Fruit fly (Drosophila melanogaster): ENCODE measurements around the gene Top2.
A peak's percentile ranks its signal among the peaks of the same experiment; 100 is the strongest.

Top2 gene

DNA sequence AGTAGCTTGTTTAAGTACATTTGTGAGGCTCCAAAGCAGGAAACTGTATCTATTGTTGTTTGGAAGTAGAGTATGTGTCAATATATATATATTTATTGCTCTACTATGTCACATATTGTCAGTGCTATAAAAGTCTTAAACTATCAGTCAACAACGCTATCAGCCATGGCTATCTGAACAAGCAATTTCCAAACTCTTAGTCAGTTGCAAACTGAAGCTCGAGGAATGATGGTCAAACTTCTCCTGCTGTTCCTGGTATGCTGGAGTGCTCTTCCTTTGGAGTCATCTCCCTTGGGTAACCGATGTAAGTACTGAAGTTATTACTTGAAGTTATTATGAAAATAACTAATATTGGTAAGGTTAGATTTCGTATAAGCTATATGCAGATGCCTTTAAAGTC, 34.4 kb downstream of the Top2 start, which contains the start of gene lectin-37Db:
Gene lectin-37Db (plus strand): TSS at position 204 of the 400 bp plus-strand sequence.
- TF ChIP-seq pb (GFP tag; optimal IDR thresholded peaks at IDR 0.05) = no peak
- no peak for TF ChIP-seq dati (GFP tag; IDR thresholded peaks at IDR 0.05)
- no peak for TF ChIP-seq slbo (GFP tag; IDR thresholded peaks at IDR 0.05)
- TF ChIP-seq Ets65A (GFP tag) = peak; percentile 56
- no peak for TF ChIP-seq sna (GFP tag; IDR thresholded peaks at IDR 0.05; ENCODE audit: partially characterized antibody)
- no peak for TF ChIP-seq CG7839 (tag; optimal IDR thresholded peaks at IDR 0.05)
- no peak for TF ChIP-seq Xrp1 (GFP tag; IDR thresholded peaks at IDR 0.05)
- no peak for TF ChIP-seq br (optimal IDR thresholded peaks at IDR 0.05)

DNA sequence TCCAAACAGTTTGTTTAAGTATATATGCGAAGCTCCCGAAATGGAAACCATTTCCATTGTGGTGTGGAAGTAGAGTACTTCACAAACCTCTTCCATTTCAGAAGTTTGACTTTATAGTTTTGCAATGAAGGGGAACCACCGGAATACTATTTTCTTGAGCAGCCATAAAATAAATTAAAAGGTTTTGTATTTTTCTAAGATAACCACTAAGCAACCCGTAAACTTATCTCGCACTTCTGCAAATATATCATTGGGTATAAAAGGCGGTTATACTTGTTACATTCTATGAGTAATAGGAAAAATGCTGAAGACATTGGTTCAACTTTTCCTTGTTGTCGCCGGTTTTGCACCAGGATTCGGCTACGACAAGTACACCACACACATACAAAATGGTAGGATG, 35.3 kb downstream of the Top2 start, which contains the start of gene lectin-37Da:
Gene lectin-37Da (plus strand): TSS at position 301 of the 400 bp plus-strand sequence.
- TF ChIP-seq CoRest (tag; optimal IDR thresholded peaks at IDR 0.05) (no peak), CG12219 (GFP tag; optimal IDR thresholded peaks at IDR 0.05) (no peak), NfI (GFP tag; optimal IDR thresholded peaks at IDR 0.05) (no peak), Dad (GFP tag; optimal IDR thresholded peaks at IDR 0.05) (no peak), Pdp1 (GFP tag; optimal IDR thresholded peaks at IDR 0.05) (no peak), zfh2 (GFP tag; optimal IDR thresholded peaks at IDR 0.05) (no peak), sug (tag; optimal IDR thresholded peaks at IDR 0.05) (no peak), CHES-1-like (GFP tag; optimal IDR thresholded peaks at IDR 0.05) (no peak)

DNA sequence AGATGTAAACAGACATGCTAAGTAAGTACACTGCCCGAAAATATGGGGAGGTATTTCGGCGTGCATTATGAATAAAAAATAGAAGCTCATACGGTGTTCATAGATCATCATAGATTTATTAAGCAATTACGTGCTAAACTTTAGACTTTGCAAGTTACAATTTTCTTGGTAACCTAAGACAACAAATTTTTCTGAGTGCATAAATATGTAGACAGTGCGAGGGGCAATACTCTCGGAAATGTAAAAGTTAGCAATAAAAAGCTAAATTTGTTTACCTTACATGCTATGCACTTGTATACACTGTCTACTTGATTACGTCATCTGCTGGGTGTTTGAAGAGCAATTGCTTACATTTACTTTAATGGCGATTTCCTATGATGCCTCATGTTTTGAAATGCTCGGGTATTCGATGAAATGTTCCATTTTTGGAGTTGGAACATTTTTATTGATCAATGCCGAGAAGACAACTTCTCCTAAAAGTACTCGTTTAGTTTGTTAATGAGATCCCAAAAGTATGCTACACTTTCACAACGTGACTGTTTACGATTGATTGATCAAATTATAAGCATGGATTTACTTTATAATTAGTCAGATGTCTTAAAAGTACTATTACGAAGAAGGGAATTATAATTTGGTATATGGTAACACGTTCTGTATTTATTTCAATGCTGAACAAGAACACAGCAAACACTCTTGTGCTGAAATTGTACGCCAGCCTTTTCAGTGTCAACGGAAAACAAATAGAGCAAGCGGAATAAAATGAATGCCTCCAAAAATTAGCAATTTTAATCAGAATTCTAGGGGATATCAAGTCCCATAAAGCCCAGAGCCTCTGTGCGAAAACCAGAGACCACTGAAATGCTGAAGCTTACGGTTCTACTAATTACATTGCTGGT, 36.4 kb downstream of the Top2 start, which contains the start of gene Lectin-galC1:
Gene Lectin-galC1 (plus strand): TSS at position 846 of the 896 bp plus-strand sequence.
- TF ChIP-seq CG6854 (GFP tag; optimal IDR thresholded peaks at IDR 0.05) (peak; percentile 72), lola (GFP tag; optimal IDR thresholded peaks at IDR 0.05) (peak in 1 of 3 experiments; percentile 83), Awh (GFP tag; IDR thresholded peaks at IDR 0.05) (peak; percentile 92), fd102C (GFP tag; optimal IDR thresholded peaks at IDR 0.05) (peak; percentile 72), CG18262 (tag; optimal IDR thresholded peaks at IDR 0.05) (peak; percentile 90), gsb (GFP tag; IDR thresholded peaks at IDR 0.05) (peak; percentile 65), Trl (optimal IDR thresholded peaks at IDR 0.05) (no peak), Trl (GFP tag; optimal IDR thresholded peaks at IDR 0.05) (peak; percentile 90), CG10267 (tag; optimal IDR thresholded peaks at IDR 0.05) (peak; percentile 80), gro (GFP tag; optimal IDR thresholded peaks at IDR 0.05) (peak; percentile 41), cwo (GFP tag; optimal IDR thresholded peaks at IDR 0.05) (peak; percentile 65), Mad (GFP tag; optimal IDR thresholded peaks at IDR 0.05) (peak; percentile 83), Stat92E (GFP tag; optimal IDR thresholded peaks at IDR 0.05) (peak in 1 of 3 experiments; percentile 25), Scr (GFP tag; IDR thresholded peaks at IDR 0.05; ENCODE audit: partially characterized antibody) (no peak), dmrt99B (tag; optimal IDR thresholded peaks at IDR 0.05) (peak; percentile 91), esg (GFP tag; conservative IDR thresholded peaks at IDR 0.05) (peak; percentile 75), CG7963 (GFP tag; IDR thresholded peaks at IDR 0.05; ENCODE audit: partially characterized antibody) (no peak), Antp (GFP tag; optimal IDR thresholded peaks at IDR 0.05) (peak; percentile 93), CG31365 (tag; optimal IDR thresholded peaks at IDR 0.05) (peak; percentile 52), CG2678 (tag; optimal IDR thresholded peaks at IDR 0.05) (peak; percentile 88), sd (tag; optimal IDR thresholded peaks at IDR 0.05) (peak; percentile 81), slou (GFP tag; optimal IDR thresholded peaks at IDR 0.05) (peak; percentile 69), tap (tag; optimal IDR thresholded peaks at IDR 0.05) (peak; percentile 84), dm (GFP tag; optimal IDR thresholded peaks at IDR 0.05) (peak; percentile 75), ssp (GFP tag; IDR thresholded peaks at IDR 0.05) (no peak; the same call in 1 of the 2 replicates), CG1602 (GFP tag; optimal IDR thresholded peaks at IDR 0.05) (peak; percentile 89), CG18011 (GFP tag; optimal IDR thresholded peaks at IDR 0.05) (peak; percentile 45), Fer2 (tag; optimal IDR thresholded peaks at IDR 0.05) (peak; percentile 42), D19A (tag; optimal IDR thresholded peaks at IDR 0.05) (peak; percentile 83), CG6791 (GFP tag; IDR thresholded peaks at IDR 0.05; ENCODE audit: partially characterized antibody) (no peak)

Measured in whole organism, embryonic.